Worm (Caenorhabditis elegans) whole organism, L4 larva: ENCODE data around the gene F22E5.1.
A peak's percentile ranks its signal among the peaks of the same experiment; 100 is the strongest.
"Not testable (repeated sequence)": the region's sequence is repeated elsewhere in the genome, so short reads cannot be mapped to it uniquely, and the experiment has no call there.

Source experiments
- F37D6.2 ChIP-seq: sonication (generic microtip); optimal IDR thresholded peaks from 2 replicates; lab custom pipeline; 2016; ENCODE audit warnings: mild to moderate bottlenecking, missing genetic modification characterization, missing compliant biosample characterization
- Y48G9A.11 ChIP-seq: fragments of 200-800 bp; sonication (Bioruptor generic); IDR thresholded peaks from 2 replicates; pipeline ENCODE4 v1.3.6; 2022; ENCODE audit warnings: missing genetic modification reagents, missing genetic modification characterization, missing compliant biosample characterization
- ZK337.2 ChIP-seq: fragments of 200-800 bp; sonication (Bioruptor generic); IDR thresholded peaks from 2 replicates; pipeline ENCODE4 v1.3.6; 2022; ENCODE audit warnings: missing genetic modification reagents, missing genetic modification characterization, missing compliant biosample characterization
- ZK546.5 ChIP-seq, 2 experiments: sonication (generic microtip); optimal IDR thresholded peaks; 2 replicates each; lab custom pipeline; 2017; ENCODE audit warnings: missing biosample characterization in 2 of 2, missing genetic modification characterization in 2 of 2
- arid-1 ChIP-seq: fragments of 200-800 bp; sonication (Bioruptor generic); conservative IDR thresholded peaks from 2 replicates; pipeline ENCODE4 v1.3.6; 2022; ENCODE audit warnings: missing genetic modification reagents, missing genetic modification characterization, missing compliant biosample characterization
- ces-1 ChIP-seq: fragments of 150-350 bp; sonication (generic microtip); optimal IDR thresholded peaks from 4 replicates; lab custom pipeline; 2014; ENCODE audit warnings: missing biosample characterization, missing genetic modification reagents, missing genetic modification characterization
- daf-12 ChIP-seq: fragments of 150-350 bp; optimal IDR thresholded peaks from 2 replicates; lab custom pipeline; 2014; ENCODE audit warnings: missing biosample characterization, missing genetic modification reagents, missing genetic modification characterization
- daf-8 ChIP-seq: fragments of 200-800 bp; sonication (Bioruptor generic); IDR thresholded peaks from 2 replicates; pipeline ENCODE4 v1.3.6; 2022; ENCODE audit warnings: missing genetic modification characterization, missing compliant biosample characterization
- dmd-8 ChIP-seq: fragments of 200-800 bp; sonication (Bioruptor generic); IDR thresholded peaks from 2 replicates; pipeline ENCODE4 v1.3.6; 2022; ENCODE audit warnings: missing genetic modification characterization, missing compliant biosample characterization
- dpl-1 ChIP-seq: fragments of 150-350 bp; optimal IDR thresholded peaks from 2 replicates; lab custom pipeline; 2014; ENCODE audit warnings: missing biosample characterization, missing genetic modification reagents, missing genetic modification characterization
- duxl-1 ChIP-seq: sonication (generic microtip); optimal IDR thresholded peaks from 2 replicates; lab custom pipeline; 2016; ENCODE audit warnings: mild to moderate bottlenecking, missing genetic modification characterization, moderate library complexity, missing compliant biosample characterization; ENCODE audit not compliant: poor library complexity
- egl-43 ChIP-seq: fragments of 200-800 bp; sonication (Bioruptor generic); IDR thresholded peaks from 2 replicates; pipeline ENCODE4 v1.3.6; 2022; ENCODE audit warnings: missing genetic modification reagents, missing genetic modification characterization, missing compliant biosample characterization
- hif-1 ChIP-seq, 2 experiments: sonication (generic microtip); optimal IDR thresholded peaks; 2 replicates each; lab custom pipeline; 2016 to 2017; ENCODE audit warnings: missing compliant biosample characterization in 2 of 2, missing genetic modification characterization in 2 of 2, missing genetic modification reagents in 2 of 2, missing genotype in 2 of 2, mild to moderate bottlenecking in 1 of 2
- hlh-11 ChIP-seq: fragments of 200-800 bp; sonication (Bioruptor generic); optimal IDR thresholded peaks from 2 replicates; lab custom pipeline; 2018; ENCODE audit warnings: mild to moderate bottlenecking, missing genetic modification characterization, missing compliant biosample characterization
- jun-1 ChIP-seq: fragments of 150-350 bp; optimal IDR thresholded peaks from 2 replicates; lab custom pipeline; 2014; ENCODE audit warnings: missing biosample characterization, missing genetic modification reagents, missing genetic modification characterization
- lin-38 ChIP-seq: fragments of 200-800 bp; sonication (Bioruptor generic); IDR thresholded peaks from 2 replicates; pipeline ENCODE4 v1.3.6; 2022; ENCODE audit warnings: missing genetic modification reagents, missing genetic modification characterization, missing compliant biosample characterization
- lin-39 ChIP-seq: fragments of 150-350 bp; optimal IDR thresholded peaks from 2 replicates; lab custom pipeline; 2014; ENCODE audit warnings: missing biosample characterization, missing genetic modification reagents, missing genetic modification characterization
- madf-5 ChIP-seq, 2 experiments: fragments of 200-800 bp; sonication (Bioruptor generic); IDR thresholded peaks; 2 replicates each; pipeline ENCODE4 v1.3.6; 2022; ENCODE audit warnings: missing compliant biosample characterization in 2 of 2, missing genetic modification characterization in 2 of 2
- madf-9 ChIP-seq: fragments of 200-800 bp; sonication (Bioruptor generic); conservative IDR thresholded peaks from 2 replicates; pipeline ENCODE4 v1.3.6; 2022; ENCODE audit warnings: missing genetic modification reagents, missing genetic modification characterization, missing compliant biosample characterization
- nhr-102 ChIP-seq: sonication (generic microtip); optimal IDR thresholded peaks from 2 replicates; lab custom pipeline; 2016; ENCODE audit warnings: mild to moderate bottlenecking, missing genetic modification characterization, moderate library complexity, missing compliant biosample characterization
- nhr-11 ChIP-seq: fragments of 150-350 bp; optimal IDR thresholded peaks from 2 replicates; lab custom pipeline; 2014; ENCODE audit warnings: missing biosample characterization, missing genetic modification characterization
- nhr-25 ChIP-seq: sonication (generic microtip); optimal IDR thresholded peaks from 2 replicates; lab custom pipeline; 2017; ENCODE audit warnings: missing genetic modification characterization, mild to moderate bottlenecking, missing compliant biosample characterization, antibody characterized with exemption, moderate library complexity, borderline replicate concordance; ENCODE audit not compliant: insufficient read depth
- nhr-28 ChIP-seq: fragments of 150-350 bp; optimal IDR thresholded peaks from 2 replicates; lab custom pipeline; 2014; ENCODE audit warnings: missing biosample characterization, missing genetic modification characterization
- nhr-42 ChIP-seq: fragments of 200-800 bp; sonication (Bioruptor generic); IDR thresholded peaks from 2 replicates; pipeline ENCODE4 v1.3.6; 2022; ENCODE audit warnings: missing genetic modification characterization, missing compliant biosample characterization
- nhr-6 ChIP-seq: fragments of 150-350 bp; optimal IDR thresholded peaks from 2 replicates; lab custom pipeline; 2014; ENCODE audit warnings: missing biosample characterization, missing genetic modification characterization
- php-3 ChIP-seq: fragments of 200-800 bp; sonication (Bioruptor generic); IDR thresholded peaks from 2 replicates; pipeline ENCODE4 v1.3.6; 2022; ENCODE audit warnings: missing genetic modification reagents, missing genetic modification characterization, missing compliant biosample characterization
- saeg-2 ChIP-seq: fragments of 200-800 bp; sonication (Bioruptor generic); IDR thresholded peaks from 2 replicates; pipeline ENCODE4 v1.3.6; 2022; ENCODE audit warnings: missing genetic modification reagents, missing genetic modification characterization, missing compliant biosample characterization
- spr-1 ChIP-seq: sonication (generic microtip); optimal IDR thresholded peaks from 2 replicates; lab custom pipeline; 2016; ENCODE audit warnings: mild to moderate bottlenecking, missing genetic modification characterization, missing compliant biosample characterization
- unc-39 ChIP-seq: sonication (generic microtip); optimal IDR thresholded peaks from 2 replicates; lab custom pipeline; 2017; ENCODE audit warnings: missing biosample characterization, missing genetic modification characterization
- unc-62 ChIP-seq, 3 experiments: fragments of 150-350 bp in 1 of 3; sonication (generic microtip); optimal IDR thresholded peaks in 2 of 3; peaks in 1 of 3; 1 replicate in 1 of 3; 2 replicates in 2 of 3; lab custom pipeline; 2014 to 2017; ENCODE audit warnings: missing biosample characterization in 3 of 3, missing genetic modification characterization in 3 of 3, missing genetic modification reagents in 3 of 3, missing genotype in 1 of 3
- vab-7 ChIP-seq: fragments of 200-800 bp; sonication (Bioruptor generic); IDR thresholded peaks from 2 replicates; pipeline ENCODE4 v1.3.6; 2022; ENCODE audit warnings: missing genetic modification reagents, missing genetic modification characterization, missing compliant biosample characterization
- zip-11 ChIP-seq: fragments of 200-800 bp; sonication (Bioruptor generic); IDR thresholded peaks from 2 replicates; pipeline ENCODE4 v1.3.6; 2022; ENCODE audit warnings: missing genetic modification characterization, missing compliant biosample characterization

The F22E5.1 gene

ce11 chrII:2629270-2629669, 44.3 kb upstream of the F22E5.1 start, which contains the start of gene sri-37:
Gene sri-37, plus strand, starts transcription at chrII:2629570.
- TF ChIP-seq nhr-42 (GFP tag; lab: Robert Waterston, UW): no peak
- no peak for TF ChIP-seq saeg-2
- TF ChIP-seq daf-12 (tag; lab: Kevin White, UChicago): no peak
- no peak for TF ChIP-seq lin-39 (tag; lab: Kevin White, UChicago)
- no peak for TF ChIP-seq madf-5 (GFP tag; IDR thresholded peaks at IDR 0.05; lab: Robert Waterston, UW)
- no peak for TF ChIP-seq nhr-28 (tag; lab: Kevin White, UChicago)
- no peak for TF ChIP-seq unc-62 (GFP tag; optimal IDR thresholded peaks at IDR 0.05 in 1 of 2; lab: Kevin White, UChicago)
- TF ChIP-seq unc-62 (tag; optimal IDR thresholded peaks at IDR 0.05; lab: Kevin White, UChicago): no peak
- TF ChIP-seq zip-11 (GFP tag; lab: Robert Waterston, UW): no peak
- TF ChIP-seq spr-1 (tag; lab: Kevin White, UChicago): no peak
- TF ChIP-seq daf-8 (GFP tag; lab: Robert Waterston, UW): no peak
- no peak for TF ChIP-seq php-3

ce11 chrII:2631169-2631568, 42.4 kb upstream of the F22E5.1 start, which contains the start of gene D2062.1:
Gene D2062.1, plus strand, starts transcription at chrII:2631469.
- TF ChIP-seq nhr-42 (GFP tag; lab: Robert Waterston, UW) (no peak), php-3 (no peak), F37D6.2 (tag; lab: Kevin White, UChicago) (no peak), egl-43 (GFP tag; lab: Robert Waterston, UW) (no peak), hlh-11 (tag; lab: Kevin White, UChicago) (no peak), madf-9 (no peak), duxl-1 (tag; lab: Kevin White, UChicago) (no peak), hif-1 (tag; optimal IDR thresholded peaks at IDR 0.05; lab: Kevin White, UChicago) (no peak), ZK546.5 (tag; optimal IDR thresholded peaks at IDR 0.05; lab: Kevin White, UChicago) (no peak)

DNA sequence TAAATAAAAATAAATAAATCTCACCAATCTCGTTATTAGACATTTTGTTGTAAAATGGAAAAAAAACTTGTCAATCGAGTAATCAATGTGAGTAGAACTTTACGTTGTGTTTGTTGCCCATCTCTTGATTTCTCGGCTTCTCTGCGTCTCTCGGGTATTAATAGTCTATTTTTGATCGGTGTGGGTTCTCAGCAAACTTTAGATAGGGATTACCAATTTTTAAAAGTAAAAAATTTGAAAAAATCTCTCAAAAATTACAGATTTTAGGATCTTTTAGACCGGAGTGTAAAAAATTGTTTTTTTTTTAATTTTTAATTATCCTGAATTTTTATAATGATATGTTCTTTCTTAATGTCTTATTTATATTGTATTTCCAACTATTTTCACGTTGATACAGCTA, 36.2 kb upstream of the F22E5.1 start, which contains the start of gene F22E5.21:
TSS of gene F22E5.21 (minus strand) at position 101 of the 400 bp plus-strand sequence.
- no peak for TF ChIP-seq dmd-8 (GFP tag; lab: Robert Waterston, UW)
- TF ChIP-seq unc-39 (tag; lab: Kevin White, UChicago): no peak
- TF ChIP-seq ces-1 (GFP tag; lab: Kevin White, UChicago): no peak
- no peak for TF ChIP-seq saeg-2
- TF ChIP-seq nhr-6: no peak
- TF ChIP-seq arid-1 (GFP tag; lab: Robert Waterston, UW): no peak
- TF ChIP-seq lin-39 (tag; lab: Kevin White, UChicago): no peak
- no peak for TF ChIP-seq vab-7 (GFP tag; lab: Robert Waterston, UW)
- no peak for TF ChIP-seq madf-5 (GFP tag; IDR thresholded peaks at IDR 0.05; lab: Robert Waterston, UW)
- TF ChIP-seq Y48G9A.11 (GFP tag; lab: Robert Waterston, UW): no peak
- TF ChIP-seq nhr-102: no peak
- no peak for TF ChIP-seq nhr-25 (tag; lab: Kevin White, UChicago)

DNA sequence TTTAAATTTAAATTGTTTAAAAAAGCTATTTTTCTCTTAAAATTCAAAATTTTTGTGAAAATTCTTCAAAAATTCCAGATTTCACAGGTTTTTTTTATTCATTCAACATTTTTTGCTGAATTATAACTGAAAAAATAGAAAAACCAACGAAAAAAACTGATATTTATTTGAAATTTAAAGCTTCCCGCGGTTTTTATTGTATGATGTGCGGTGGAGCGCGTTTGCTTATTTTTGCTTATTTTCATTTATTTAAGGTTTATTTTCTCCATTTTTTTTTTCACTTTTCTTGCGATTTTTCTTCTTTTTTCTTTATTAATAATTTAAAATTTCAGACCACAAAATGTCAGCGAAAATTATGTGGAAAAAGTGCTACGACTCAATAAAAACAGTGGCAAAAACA, 35.5 kb upstream of the F22E5.1 start, which contains the start of gene F22E5.9:
TSS of gene F22E5.9 (plus strand) at position 327 of the 400 bp plus-strand sequence.
- peak; percentile 86 for TF ChIP-seq dpl-1
- peak; percentile 89 for TF ChIP-seq lin-38 (GFP tag; lab: Robert Waterston, UW)
- no peak for TF ChIP-seq nhr-11

DNA sequence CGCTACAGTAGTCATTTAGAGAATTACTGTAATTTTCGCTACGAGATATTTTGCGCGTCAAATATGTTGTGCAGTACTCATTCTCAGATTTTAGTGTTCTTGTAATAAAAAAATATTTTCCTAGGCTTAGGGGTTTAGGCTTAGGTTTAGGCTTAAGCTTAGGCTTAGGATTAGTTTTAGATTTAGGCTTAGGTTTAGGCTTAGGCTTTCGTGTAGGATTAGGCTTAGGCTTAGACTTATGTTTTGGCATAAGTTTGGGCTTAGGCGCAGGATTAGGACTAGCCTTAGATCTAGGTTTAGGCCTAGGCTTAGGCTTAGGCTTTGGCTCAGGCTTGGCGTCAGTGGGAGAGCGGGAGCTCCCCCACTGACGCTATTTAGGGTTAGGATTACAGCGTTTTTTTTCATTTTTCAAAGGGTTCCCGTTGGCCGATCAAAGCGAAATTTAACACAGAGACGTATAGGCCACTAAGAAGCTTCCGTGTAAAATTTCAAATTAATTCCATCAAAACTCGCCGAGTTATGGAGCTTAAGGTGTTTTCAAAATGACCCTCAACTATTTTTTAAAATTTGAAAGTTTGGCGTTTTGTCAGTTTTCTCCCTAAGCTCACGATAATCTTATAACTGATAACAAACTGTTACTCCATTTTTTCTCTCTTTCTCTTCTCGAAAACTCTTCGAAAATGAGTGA, 34.0 kb upstream of the F22E5.1 start, which contains the start of gene F22E5.8:
TSS of gene F22E5.8 (plus strand) at position 638 of the 688 bp plus-strand sequence.
- TF ChIP-seq jun-1; F37D6.2 (tag; lab: Kevin White, UChicago); ZK337.2: not testable (repeated sequence)
